Fruit fly (Drosophila melanogaster): ENCODE data around the gene Rbp1.

Rbp1 gene

dm6 chr3R:10760966-10761855, 23.0 kb upstream of the Rbp1 start, which contains the start of the genes MED7 and Cap-H2 (continued):
- TF ChIP-seq gt (GFP tag; IDR thresholded peaks at IDR 0.05): peak; percentile 62
- no peak for TF ChIP-seq NK7.1 (GFP tag; optimal IDR thresholded peaks at IDR 0.05)
- no peak for TF ChIP-seq h (optimal IDR thresholded peaks at IDR 0.05)
- TF ChIP-seq CG17328 (GFP tag; IDR thresholded peaks at IDR 0.05): peak; percentile 78
- peak; percentile 39 for TF ChIP-seq CG34376 (GFP tag; optimal IDR thresholded peaks at IDR 0.05)
- peak; percentile 79 for TF ChIP-seq Camta (GFP tag; optimal IDR thresholded peaks at IDR 0.05)
- TF ChIP-seq gcm (GFP tag; optimal IDR thresholded peaks at IDR 0.05): no peak
- no peak for TF ChIP-seq salm (tag; optimal IDR thresholded peaks at IDR 0.05)
- peak; percentile 25; the same call in 1 of the 2 replicates for TF ChIP-seq Dip2 (GFP tag; IDR thresholded peaks at IDR 0.05)
- peak; percentile 72 for TF ChIP-seq Meics (GFP tag; optimal IDR thresholded peaks at IDR 0.05)
- TF ChIP-seq kni (GFP tag; optimal IDR thresholded peaks at IDR 0.05): no peak
- no peak; the same call in 2 of the 3 replicates for TF ChIP-seq jigr1 (GFP tag; IDR thresholded peaks at IDR 0.05)
- TF ChIP-seq CG15514 (GFP tag; optimal IDR thresholded peaks at IDR 0.05): peak; percentile 80
- peak; percentile 64 for TF ChIP-seq bcd (GFP tag; optimal IDR thresholded peaks at IDR 0.05)
- TF ChIP-seq Oli (tag; optimal IDR thresholded peaks at IDR 0.05): peak; percentile 67
- TF ChIP-seq Stat92E (GFP tag; optimal IDR thresholded peaks at IDR 0.05): peak in 1 of 3 experiments; percentile 89
- TF ChIP-seq D19B (GFP tag; optimal IDR thresholded peaks at IDR 0.05): peak; percentile 15
- TF ChIP-seq CG1529 (GFP tag; optimal IDR thresholded peaks at IDR 0.05): peak; percentile 3
- TF ChIP-seq CG32772 (GFP tag; IDR thresholded peaks at IDR 0.05): peak; percentile 75
- TF ChIP-seq E2f1 (GFP tag; IDR thresholded peaks at IDR 0.05): peak; percentile 71
- TF ChIP-seq Dref (GFP tag; IDR thresholded peaks at IDR 0.05): peak; percentile 79
- TF ChIP-seq CG9817 (tag; optimal IDR thresholded peaks at IDR 0.05): peak; percentile 84
- TF ChIP-seq br (optimal IDR thresholded peaks at IDR 0.05): no peak
- peak; percentile 73 for TF ChIP-seq shn (GFP tag; optimal IDR thresholded peaks at IDR 0.05)
- peak; percentile 52 for TF ChIP-seq CG10147 (GFP tag; optimal IDR thresholded peaks at IDR 0.05)
- TF ChIP-seq CG31224 (GFP tag; IDR thresholded peaks at IDR 0.05): peak; percentile 71
- TF ChIP-seq D19A (tag; optimal IDR thresholded peaks at IDR 0.05): no peak
- peak; percentile 80 for TF ChIP-seq CG1603 (tag; optimal IDR thresholded peaks at IDR 0.05)
- TF ChIP-seq ken (GFP tag; IDR thresholded peaks at IDR 0.05): peak; percentile 87
- peak; percentile 62 for TF ChIP-seq B-H2 (GFP tag; optimal IDR thresholded peaks at IDR 0.05)
- TF ChIP-seq CG16815 (GFP tag; optimal IDR thresholded peaks at IDR 0.05): peak; percentile 62
- peak; percentile 36 for TF ChIP-seq Asciz (GFP tag; optimal IDR thresholded peaks at IDR 0.05)
- TF ChIP-seq phol (tag; optimal IDR thresholded peaks at IDR 0.05): peak; percentile 88
- 0 out of 2 replicates have a peak, but pooled peaks have one; percentile 34 for TF ChIP-seq CG11696 (GFP tag; IDR thresholded peaks at IDR 0.05)
- peak; percentile 60; the same call in 1 of the 2 replicates for TF ChIP-seq chm (GFP tag; IDR thresholded peaks at IDR 0.05)
- no peak for TF ChIP-seq Hr39 (optimal IDR thresholded peaks at IDR 0.05)
- TF ChIP-seq fd102C (GFP tag; optimal IDR thresholded peaks at IDR 0.05): peak; percentile 24
- TF ChIP-seq pfk (GFP tag; optimal IDR thresholded peaks at IDR 0.05): no peak
- TF ChIP-seq CG10431 (GFP tag; optimal IDR thresholded peaks at IDR 0.05): no peak
- TF ChIP-seq CG8478 (optimal IDR thresholded peaks at IDR 0.05): peak; percentile 11
- TF ChIP-seq CG2889 (GFP tag; IDR thresholded peaks at IDR 0.05): peak; percentile 62; the same call in 1 of the 3 replicates
- no peak for TF ChIP-seq GATAe (GFP tag; conservative IDR thresholded peaks at IDR 0.05)
- no peak for TF ChIP-seq fru (optimal IDR thresholded peaks at IDR 0.05)
- TF ChIP-seq CG6791 (GFP tag; IDR thresholded peaks at IDR 0.05; ENCODE audit: partially characterized antibody): peak; percentile 92
- no peak for TF ChIP-seq sc (optimal IDR thresholded peaks at IDR 0.05)
- TF ChIP-seq sc (GFP tag; optimal IDR thresholded peaks at IDR 0.05): peak; percentile 3
- peak; percentile 91 for TF ChIP-seq CG6272 (GFP tag; IDR thresholded peaks at IDR 0.05)
- TF ChIP-seq Hr3 (GFP tag; optimal IDR thresholded peaks at IDR 0.05): peak; percentile 85
- peak; percentile 56 for TF ChIP-seq slp2 (GFP tag; optimal IDR thresholded peaks at IDR 0.05)
- 0 out of 2 replicates have a peak, but pooled peaks have one; percentile 18 for TF ChIP-seq dati (GFP tag; IDR thresholded peaks at IDR 0.05)
- TF ChIP-seq CkIIα-i1 (GFP tag; IDR thresholded peaks at IDR 0.05): no peak
